Fruit fly (Drosophila melanogaster) whole organism, larva: Measurements from ENCODE around the gene Acbp1.
A peak's percentile ranks its signal among the peaks of the same experiment; 100 is the strongest.

Source experiments
- noc ChIP-seq: fragments of 200-800 bp; sonication (Bioruptor generic); optimal IDR thresholded peaks from 3 replicates; lab custom pipeline; 2019; ENCODE audit warnings: missing biosample characterization, mild to moderate bottlenecking, missing genetic modification characterization, moderate library complexity

The Acbp1 gene

DNA sequence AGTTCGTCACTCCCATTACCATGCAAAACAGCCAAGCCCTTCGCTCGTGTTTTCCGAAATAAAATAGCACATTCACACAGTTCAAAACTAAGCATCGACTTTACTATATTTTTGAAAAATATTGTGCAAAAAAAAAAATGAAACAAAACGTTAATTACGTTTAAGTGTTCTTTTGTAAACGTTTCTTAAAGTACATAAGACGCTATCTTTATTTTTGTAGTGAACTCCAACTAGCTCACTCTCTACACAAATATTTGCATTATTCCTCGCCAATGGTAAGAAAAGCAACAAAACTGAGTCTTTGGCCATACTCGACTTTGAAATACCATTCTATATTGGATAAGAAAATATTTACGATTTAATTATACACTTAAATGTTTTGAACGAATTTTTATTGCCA is 31.5 kb downstream of the Acbp1 start:
- TF ChIP-seq noc (tag; lab: Kevin White, UChicago): no peak

dm6 chr2L:8129996-8130641 is 32.1 kb downstream of the Acbp1 start:
- TF ChIP-seq noc (tag; lab: Kevin White, UChicago): peak; percentile 47

dm6 chr2L:8128911-8129310 is 33.3 kb downstream of the Acbp1 start:
- no peak for TF ChIP-seq noc (tag; lab: Kevin White, UChicago)

dm6 chr2L:8126849-8127602 is 35.2 kb downstream of the Acbp1 start, which contains the start of the genes CG12375 and CG8668:
Gene CG12375 (minus strand): TSS chr2L:8126890.
Gene CG8668 (plus strand): TSS chr2L:8127001.
- TF ChIP-seq noc (tag; lab: Kevin White, UChicago): peak; percentile 32

DNA sequence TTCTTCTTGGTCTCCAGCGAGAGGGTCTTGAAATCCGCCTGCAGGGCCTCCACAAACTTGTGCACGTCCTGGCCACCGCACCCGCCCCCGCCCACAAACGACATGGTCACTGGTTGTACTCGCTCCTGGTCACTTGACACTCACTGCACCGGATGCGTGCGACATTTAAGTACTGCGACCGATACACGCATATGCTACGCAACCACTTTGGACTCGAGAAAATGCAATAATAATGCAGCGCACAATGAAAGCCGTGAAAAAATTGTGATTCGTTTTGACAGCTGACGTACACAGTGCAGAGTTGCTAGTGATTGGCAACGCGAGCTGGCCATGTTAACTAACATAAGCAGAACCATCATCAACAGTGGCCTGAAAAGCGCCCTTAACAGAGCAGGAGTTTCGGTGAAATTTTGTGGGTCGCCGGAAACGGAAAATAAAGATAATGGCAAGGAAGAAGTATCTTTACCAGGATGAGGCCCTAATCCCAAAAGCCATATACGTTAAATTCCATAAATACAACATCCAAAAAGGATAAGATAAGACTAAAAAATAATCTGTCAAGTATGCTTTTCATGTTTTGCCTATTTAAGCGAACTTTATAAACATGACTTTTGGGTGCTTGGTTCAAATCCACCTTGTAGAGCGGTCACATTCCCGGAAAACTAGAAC is 38.4 kb downstream of the Acbp1 start, which contains the start of the genes mon2 and CG8673:
TSS of gene mon2 (minus strand) at position 300 of the 669 bp plus-strand sequence.
TSS of gene CG8673 (plus strand) at position 619 of the 669 bp plus-strand sequence.
- TF ChIP-seq noc (tag; lab: Kevin White, UChicago): peak; percentile 7

dm6 chr2L:8116632-8117193 is 45.5 kb downstream of the Acbp1 start:
- TF ChIP-seq noc (tag; lab: Kevin White, UChicago): peak; percentile 41
